Worm (Caenorhabditis elegans): Measurements from ENCODE around the gene F08F1.3.

DNA sequence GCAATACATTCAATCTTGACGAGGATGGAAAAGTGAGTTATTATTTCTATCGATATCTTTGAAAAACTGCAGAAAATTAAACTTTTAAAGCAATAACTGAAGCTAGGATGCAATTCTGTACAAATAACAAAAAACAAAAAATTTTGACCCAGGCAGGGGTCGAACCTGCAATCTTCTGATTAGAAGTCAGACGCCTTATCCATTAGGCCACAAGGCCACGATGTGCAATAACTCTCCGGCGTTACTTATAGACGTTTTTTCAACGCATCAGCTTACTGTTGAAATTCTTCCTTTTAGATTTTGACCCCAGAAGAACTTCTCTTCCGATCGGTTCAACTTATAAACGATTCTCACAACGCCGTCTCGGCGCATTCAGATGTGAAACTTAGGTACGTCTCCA lies 47.0 kb upstream of the F08F1.3 start:
- TF ChIP-seq dox-1 (GFP tag; IDR thresholded peaks at IDR 0.05) (peak; percentile 54; the same call in 1 of the 2 replicates), cebp-1 (GFP tag; IDR thresholded peaks at IDR 0.05) (no peak), cebp-1 (tag; optimal IDR thresholded peaks at IDR 0.05) (peak; percentile 45), nfya-1 (tag; optimal IDR thresholded peaks at IDR 0.05; ENCODE audit: borderline replicate concordance, insufficient read depth) (no peak), ama-1 (optimal IDR thresholded peaks at IDR 0.05) (no peak), ama-1 (GFP tag; optimal IDR thresholded peaks at IDR 0.05) (peak in 1 of 2 experiments; percentile 59)
